Fruit fly (Drosophila melanogaster): ENCODE data around the gene ifc.

ifc gene

DNA sequence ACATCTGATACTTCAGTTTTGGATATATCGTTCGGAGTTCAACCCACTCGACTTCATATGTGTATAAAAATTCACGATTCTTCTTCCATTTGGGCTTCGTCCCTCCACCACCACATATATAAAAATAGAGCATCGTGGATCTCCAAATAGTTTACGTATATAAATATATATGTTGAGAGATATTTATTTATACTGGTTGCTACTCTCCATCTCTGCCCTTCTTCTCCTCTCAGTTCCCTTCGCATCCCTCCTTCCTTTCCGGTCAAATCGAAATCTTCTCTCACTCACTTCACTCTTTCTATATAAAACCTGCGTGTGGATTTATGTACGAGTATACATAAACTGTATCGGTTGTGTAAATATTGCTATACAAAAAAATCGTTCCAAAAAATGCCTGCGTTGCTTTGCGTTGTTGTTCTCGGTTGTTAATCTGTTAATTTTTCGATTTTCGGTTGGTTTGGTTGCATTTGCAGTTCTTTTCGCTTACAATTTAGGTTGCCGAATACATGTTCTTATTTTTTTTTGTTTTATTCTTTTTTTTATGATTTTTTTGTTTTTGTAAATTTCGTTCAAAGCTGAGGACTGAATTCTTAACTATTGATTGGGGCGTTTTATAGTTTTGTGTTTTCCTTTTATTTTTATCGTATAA is 13.4 kb upstream of the ifc start:
- TF ChIP-seq z (GFP tag; IDR thresholded peaks at IDR 0.05), result peak; percentile 78
- TF ChIP-seq CG32767 (GFP tag; IDR thresholded peaks at IDR 0.05), result peak; percentile 20; the same call in 1 of the 2 replicates
- peak; percentile 29; the same call in 1 of the 3 replicates for TF ChIP-seq CG2199 (GFP tag; IDR thresholded peaks at IDR 0.05)
- TF ChIP-seq gcm (GFP tag; optimal IDR thresholded peaks at IDR 0.05), result no peak
- TF ChIP-seq crol (GFP tag; IDR thresholded peaks at IDR 0.05), result peak; percentile 69; the same call in 1 of the 2 replicates
- TF ChIP-seq Trl (optimal IDR thresholded peaks at IDR 0.05), result peak; percentile 30 to 58
- no peak for TF ChIP-seq Trl (GFP tag; optimal IDR thresholded peaks at IDR 0.05)
- no peak for TF ChIP-seq CG10462 (GFP tag; optimal IDR thresholded peaks at IDR 0.05)
- peak; percentile 70 for TF ChIP-seq CG12769 (tag; optimal IDR thresholded peaks at IDR 0.05)
- no peak for TF ChIP-seq CG4360 (GFP tag; IDR thresholded peaks at IDR 0.05)
- peak in 1 of 2 experiments; percentile 41 for TF ChIP-seq Pdp1 (GFP tag; optimal IDR thresholded peaks at IDR 0.05)
- 0 out of 2 replicates have a peak, but pooled peaks have one; percentile 19 for TF ChIP-seq CG31441 (GFP tag; IDR thresholded peaks at IDR 0.05)
- peak; percentile 30 for TF ChIP-seq sd (tag; optimal IDR thresholded peaks at IDR 0.05)
- no peak for TF ChIP-seq chn (GFP tag; optimal IDR thresholded peaks at IDR 0.05)
- TF ChIP-seq Dp (GFP tag; optimal IDR thresholded peaks at IDR 0.05), result no peak
- TF ChIP-seq CG11723 (GFP tag; optimal IDR thresholded peaks at IDR 0.05), result no peak
- TF ChIP-seq ci (GFP tag; IDR thresholded peaks at IDR 0.05), result 0 out of 3 replicates have a peak, but pooled peaks have one; percentile 18

DNA sequence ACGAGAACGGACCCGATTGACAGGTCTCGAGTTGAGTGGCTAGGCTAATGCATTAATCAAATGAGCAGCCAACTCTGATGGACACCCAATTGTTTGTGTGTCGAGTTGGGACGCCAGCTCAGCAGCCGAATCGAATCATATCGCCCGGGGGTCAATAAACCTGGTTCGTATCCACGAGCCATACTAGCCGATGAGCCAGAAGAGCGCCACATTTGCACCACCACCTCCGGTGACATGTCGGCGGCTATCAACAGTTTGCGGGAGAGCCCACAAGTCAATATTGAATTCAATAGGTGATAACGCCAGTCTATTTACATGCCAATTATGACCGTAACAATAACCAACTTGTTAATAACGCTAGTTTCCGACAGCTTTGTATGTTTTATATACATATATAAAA is 12.0 kb upstream of the ifc start:
- TF ChIP-seq tgo (GFP tag; IDR thresholded peaks at IDR 0.05) (no peak), sqz (GFP tag; optimal IDR thresholded peaks at IDR 0.05) (peak; percentile 17), Xrp1 (GFP tag; IDR thresholded peaks at IDR 0.05) (peak; percentile 64; the same call in 1 of the 2 replicates), Fer3 (tag; optimal IDR thresholded peaks at IDR 0.05) (peak; percentile 63), wor (GFP tag; IDR thresholded peaks at IDR 0.05) (no peak), MTF-1 (GFP tag; optimal IDR thresholded peaks at IDR 0.05; ENCODE audit: borderline replicate concordance) (peak; percentile 87), YL-1 (GFP tag; optimal IDR thresholded peaks at IDR 0.05) (peak; percentile 36), CG10431 (GFP tag; optimal IDR thresholded peaks at IDR 0.05) (peak; percentile 40), CG6765 (GFP tag; optimal IDR thresholded peaks at IDR 0.05) (peak; percentile 80), HLHmδ (GFP tag; optimal IDR thresholded peaks at IDR 0.05) (peak; percentile 86), run (tag; optimal IDR thresholded peaks at IDR 0.05) (peak; percentile 55), CoRest (tag; optimal IDR thresholded peaks at IDR 0.05) (peak; percentile 34), chif (GFP tag; optimal IDR thresholded peaks at IDR 0.05) (no peak), PHDP (tag; optimal IDR thresholded peaks at IDR 0.05) (peak; percentile 71), slou (GFP tag; optimal IDR thresholded peaks at IDR 0.05) (no peak), jigr1 (GFP tag; IDR thresholded peaks at IDR 0.05) (no peak), CG2678 (tag; optimal IDR thresholded peaks at IDR 0.05) (peak; percentile 77), Doc2 (GFP tag; IDR thresholded peaks at IDR 0.05) (no peak), HmgZ (tag; optimal IDR thresholded peaks at IDR 0.05) (peak; percentile 56), ssp (GFP tag; IDR thresholded peaks at IDR 0.05) (no peak), dati (GFP tag; IDR thresholded peaks at IDR 0.05) (no peak), bcd (GFP tag; optimal IDR thresholded peaks at IDR 0.05) (peak; percentile 49), MESR4 (GFP tag; optimal IDR thresholded peaks at IDR 0.05) (peak; percentile 6), nerfin-1 (tag; optimal IDR thresholded peaks at IDR 0.05) (peak; percentile 56), Vsx1 (GFP tag; optimal IDR thresholded peaks at IDR 0.05) (peak; percentile 86), insv (GFP tag; optimal IDR thresholded peaks at IDR 0.05) (peak in 1 of 2 experiments; percentile 55), CG3407 (GFP tag; optimal IDR thresholded peaks at IDR 0.05) (peak; percentile 76), Fer2 (tag; optimal IDR thresholded peaks at IDR 0.05) (peak; percentile 47), Optix (GFP tag; IDR thresholded peaks at IDR 0.05) (0 out of 3 replicates have a peak, but pooled peaks have one; percentile 22), E2f1 (GFP tag; IDR thresholded peaks at IDR 0.05) (no peak), D19A (tag; optimal IDR thresholded peaks at IDR 0.05) (no peak), BEAF-32 (GFP tag; optimal IDR thresholded peaks at IDR 0.05) (no peak), CG33557 (GFP tag; optimal IDR thresholded peaks at IDR 0.05) (peak; percentile 61)

Measured in whole organism, embryonic.